Comparison of ENCODE assay signal across 1 fruit fly cellular context in genomic region chr3L:2536969-2537600, dm6.
TF ChIP-seq lines count a peak whose summit lies in the region.

No protein-coding gene starts in this region.

TF ChIP-seq in whole organism, embryonic, 481 proteins besides CTCF, POLR2A, EP300 and RAD21 (continued from another document):
- peak; percentile 61 for TF ChIP-seq Bdp1 (GFP tag; optimal IDR thresholded peaks at IDR 0.05; lab: Kevin White, UChicago)
- no peak for TF ChIP-seq Hr3 (GFP tag; optimal IDR thresholded peaks at IDR 0.05; lab: Kevin White, UChicago)
- peak; percentile 44 for TF ChIP-seq CG7271 (tag; optimal IDR thresholded peaks at IDR 0.05; lab: Kevin White, UChicago)
- TF ChIP-seq Hr51 (GFP tag; optimal IDR thresholded peaks at IDR 0.05; lab: Kevin White, UChicago), result peak in 1 of 2 experiments; percentile 38
- TF ChIP-seq Hmx (GFP tag; optimal IDR thresholded peaks at IDR 0.05; lab: Kevin White, UChicago), result no peak
- TF ChIP-seq bab2 (GFP tag; optimal IDR thresholded peaks at IDR 0.05; lab: Kevin White, UChicago), result peak; percentile 72
- TF ChIP-seq zfh1 (GFP tag; IDR thresholded peaks at IDR 0.05; lab: Robert Waterston, UW), result peak; percentile 56; the same call in 2 of the 3 replicates
- peak; percentile 72 for TF ChIP-seq onecut (GFP tag; IDR thresholded peaks at IDR 0.05; lab: Robert Waterston, UW)
- no peak for TF ChIP-seq prd (optimal IDR thresholded peaks at IDR 0.05; lab: Kevin White, UChicago)
- TF ChIP-seq prd (GFP tag; IDR thresholded peaks at IDR 0.05; lab: Robert Waterston, UW), result no peak; the same call in 2 of the 3 replicates
- TF ChIP-seq unc-4 (GFP tag; IDR thresholded peaks at IDR 0.05; lab: Robert Waterston, UW; ENCODE audit: partially characterized antibody), result no peak
- peak; percentile 68; the same call in 1 of the 3 replicates for TF ChIP-seq CG11695 (GFP tag; IDR thresholded peaks at IDR 0.05; lab: Robert Waterston, UW)
- peak; percentile 61 for TF ChIP-seq HmgZ (tag; optimal IDR thresholded peaks at IDR 0.05; lab: Kevin White, UChicago)
- peak; percentile 20 for TF ChIP-seq gcm2 (GFP tag; optimal IDR thresholded peaks at IDR 0.05; lab: Kevin White, UChicago)
- TF ChIP-seq zf30C (GFP tag; optimal IDR thresholded peaks at IDR 0.05; lab: Kevin White, UChicago), result no peak
- TF ChIP-seq CG9609 (GFP tag; optimal IDR thresholded peaks at IDR 0.05; lab: Kevin White, UChicago), result peak; percentile 34
- peak; percentile 52 for TF ChIP-seq CG14441 (GFP tag; IDR thresholded peaks at IDR 0.05; lab: Robert Waterston, UW)
- TF ChIP-seq pnt (GFP tag; optimal IDR thresholded peaks at IDR 0.05; lab: Kevin White, UChicago), result peak; percentile 33
- no peak for TF ChIP-seq CG6791 (GFP tag; IDR thresholded peaks at IDR 0.05; lab: Robert Waterston, UW; ENCODE audit: partially characterized antibody)
- no peak for TF ChIP-seq ftz-f1 (GFP tag; optimal IDR thresholded peaks at IDR 0.05; lab: Kevin White, UChicago)
- peak; percentile 94 for TF ChIP-seq Vsx1 (GFP tag; optimal IDR thresholded peaks at IDR 0.05; lab: Kevin White, UChicago)
- peak; percentile 46 for TF ChIP-seq oc (tag; optimal IDR thresholded peaks at IDR 0.05; lab: Kevin White, UChicago)
- peak; percentile 80 for TF ChIP-seq Hmr (GFP tag; optimal IDR thresholded peaks at IDR 0.05; lab: Kevin White, UChicago)
- TF ChIP-seq CG7556 (GFP tag; optimal IDR thresholded peaks at IDR 0.05; lab: Kevin White, UChicago), result peak; percentile 66
- TF ChIP-seq Med (GFP tag; lab: Kevin White, UChicago), result peak; percentile 93
- no peak for TF ChIP-seq Dip2 (GFP tag; IDR thresholded peaks at IDR 0.05; lab: Robert Waterston, UW)
- no peak for TF ChIP-seq CG18011 (GFP tag; optimal IDR thresholded peaks at IDR 0.05; lab: Kevin White, UChicago)
- TF ChIP-seq ranshi (GFP tag; IDR thresholded peaks at IDR 0.05; lab: Robert Waterston, UW), result peak; percentile 38
- TF ChIP-seq CG11093 (GFP tag; IDR thresholded peaks at IDR 0.05; lab: Robert Waterston, UW), result no peak
- peak; percentile 70 for TF ChIP-seq CG17802 (tag; optimal IDR thresholded peaks at IDR 0.05; lab: Kevin White, UChicago)
- peak; percentile 50; the same call in 1 of the 2 replicates for TF ChIP-seq E2f1 (GFP tag; IDR thresholded peaks at IDR 0.05; lab: Robert Waterston, UW)
- TF ChIP-seq lab (GFP tag; optimal IDR thresholded peaks at IDR 0.05; lab: Kevin White, UChicago), result peak; percentile 91
- peak; percentile 53 for TF ChIP-seq schlank (tag; optimal IDR thresholded peaks at IDR 0.05; lab: Kevin White, UChicago)
- no peak for TF ChIP-seq mld (GFP tag; IDR thresholded peaks at IDR 0.05; lab: Robert Waterston, UW; ENCODE audit: partially characterized antibody)
- TF ChIP-seq ERR (GFP tag; optimal IDR thresholded peaks at IDR 0.05; lab: Kevin White, UChicago), result peak; percentile 12
- TF ChIP-seq Opbp (GFP tag; IDR thresholded peaks at IDR 0.05; lab: Robert Waterston, UW; ENCODE audit: partially characterized antibody), result no peak
- no peak; the same call in 1 of the 2 replicates for TF ChIP-seq GATAe (GFP tag; conservative IDR thresholded peaks at IDR 0.05; lab: Robert Waterston, UW)
- TF ChIP-seq ems (GFP tag; optimal IDR thresholded peaks at IDR 0.05; lab: Kevin White, UChicago), result no peak
- peak; percentile 72 for TF ChIP-seq CG2202 (tag; optimal IDR thresholded peaks at IDR 0.05; lab: Kevin White, UChicago)
- 0 out of 3 replicates have a peak, but pooled peaks have one; percentile 15 for TF ChIP-seq H15 (GFP tag; IDR thresholded peaks at IDR 0.05; lab: Robert Waterston, UW)
- no peak for TF ChIP-seq jing (GFP tag; optimal IDR thresholded peaks at IDR 0.05; lab: Kevin White, UChicago)
- no peak for TF ChIP-seq pzg (GFP tag; optimal IDR thresholded peaks at IDR 0.05; lab: Kevin White, UChicago)
- TF ChIP-seq chif (GFP tag; optimal IDR thresholded peaks at IDR 0.05; lab: Kevin White, UChicago), result peak in 1 of 2 experiments; percentile 53
- peak; percentile 82 for TF ChIP-seq seq (GFP tag; IDR thresholded peaks at IDR 0.05; lab: Robert Waterston, UW)
- TF ChIP-seq CG14710 (tag; optimal IDR thresholded peaks at IDR 0.05; lab: Kevin White, UChicago), result peak; percentile 56
- peak; percentile 88 for TF ChIP-seq BtbVII (GFP tag; optimal IDR thresholded peaks at IDR 0.05; lab: Kevin White, UChicago)
- peak; percentile 33 for TF ChIP-seq CG34376 (GFP tag; optimal IDR thresholded peaks at IDR 0.05; lab: Kevin White, UChicago)
- TF ChIP-seq Drgx (GFP tag; IDR thresholded peaks at IDR 0.05; lab: Robert Waterston, UW), result no peak
- TF ChIP-seq CG18619 (GFP tag; optimal IDR thresholded peaks at IDR 0.05; lab: Kevin White, UChicago), result peak; percentile 75
- TF ChIP-seq fd3F (GFP tag; optimal IDR thresholded peaks at IDR 0.05; lab: Kevin White, UChicago), result no peak
- peak; percentile 48 for TF ChIP-seq CG9797 (GFP tag; optimal IDR thresholded peaks at IDR 0.05; lab: Kevin White, UChicago)
- peak; percentile 34 for TF ChIP-seq CG10979 (tag; optimal IDR thresholded peaks at IDR 0.05; lab: Kevin White, UChicago)
- TF ChIP-seq CG43689 (GFP tag; IDR thresholded peaks at IDR 0.05; lab: Robert Waterston, UW), result peak; percentile 35; the same call in 1 of the 2 replicates
- peak; percentile 61 for TF ChIP-seq CG15269 (tag; optimal IDR thresholded peaks at IDR 0.05; lab: Kevin White, UChicago)
- no peak; the same call in 1 of the 2 replicates for TF ChIP-seq CkIIα-i1 (GFP tag; IDR thresholded peaks at IDR 0.05; lab: Robert Waterston, UW)
- TF ChIP-seq Pdp1 (GFP tag; optimal IDR thresholded peaks at IDR 0.05; lab: Kevin White, UChicago), result peak; percentile 10 to 58
- TF ChIP-seq Lhr (GFP tag; optimal IDR thresholded peaks at IDR 0.05; lab: Kevin White, UChicago), result peak; percentile 57
- TF ChIP-seq gem (tag; optimal IDR thresholded peaks at IDR 0.05; lab: Kevin White, UChicago), result peak; percentile 58
- TF ChIP-seq Awh (GFP tag; IDR thresholded peaks at IDR 0.05; lab: Robert Waterston, UW), result peak; percentile 90
- peak; percentile 93 for TF ChIP-seq ATbp (GFP tag; optimal IDR thresholded peaks at IDR 0.05; lab: Kevin White, UChicago)
- TF ChIP-seq yki (optimal IDR thresholded peaks at IDR 0.05; lab: Kevin White, UChicago), result no peak
- peak; percentile 81 for TF ChIP-seq odd (GFP tag; optimal IDR thresholded peaks at IDR 0.05; lab: Kevin White, UChicago)
- peak; percentile 94 for TF ChIP-seq CG6813 (GFP tag; optimal IDR thresholded peaks at IDR 0.05; lab: Kevin White, UChicago)
- TF ChIP-seq slou (GFP tag; optimal IDR thresholded peaks at IDR 0.05; lab: Kevin White, UChicago), result no peak
- TF ChIP-seq jumu (GFP tag; optimal IDR thresholded peaks at IDR 0.05; lab: Kevin White, UChicago), result peak; percentile 33
- TF ChIP-seq pita (GFP tag; optimal IDR thresholded peaks at IDR 0.05; lab: Kevin White, UChicago), result no peak
- TF ChIP-seq CG1233 (GFP tag; optimal IDR thresholded peaks at IDR 0.05; lab: Kevin White, UChicago), result peak; percentile 77
- TF ChIP-seq gro (GFP tag; optimal IDR thresholded peaks at IDR 0.05; lab: Kevin White, UChicago), result no peak
- TF ChIP-seq fd102C (GFP tag; optimal IDR thresholded peaks at IDR 0.05; lab: Kevin White, UChicago), result no peak
- peak; percentile 18 for TF ChIP-seq Dek (tag; optimal IDR thresholded peaks at IDR 0.05; lab: Kevin White, UChicago)
- no peak for TF ChIP-seq ato (GFP tag; IDR thresholded peaks at IDR 0.05; lab: Robert Waterston, UW; ENCODE audit: partially characterized antibody)
- TF ChIP-seq Sin3A (optimal IDR thresholded peaks at IDR 0.05; lab: Kevin White, UChicago), result no peak
- TF ChIP-seq so (GFP tag; IDR thresholded peaks at IDR 0.05; lab: Robert Waterston, UW), result peak; percentile 73; the same call in 2 of the 3 replicates
- TF ChIP-seq tio (GFP tag; optimal IDR thresholded peaks at IDR 0.05; lab: Kevin White, UChicago), result peak; percentile 41
- peak; percentile 27 for TF ChIP-seq Max (GFP tag; optimal IDR thresholded peaks at IDR 0.05; lab: Kevin White, UChicago)
- no peak for TF ChIP-seq CG9932 (GFP tag; IDR thresholded peaks at IDR 0.05; lab: Robert Waterston, UW)
- 0 out of 2 replicates have a peak, but pooled peaks have one; percentile 44 for TF ChIP-seq CG32767 (GFP tag; IDR thresholded peaks at IDR 0.05; lab: Robert Waterston, UW)
- TF ChIP-seq cad (GFP tag; optimal IDR thresholded peaks at IDR 0.05; lab: Kevin White, UChicago), result no peak
- peak; percentile 47 for TF ChIP-seq CG3065 (GFP tag; optimal IDR thresholded peaks at IDR 0.05; lab: Kevin White, UChicago)
- no peak for TF ChIP-seq usp (GFP tag; optimal IDR thresholded peaks at IDR 0.05; lab: Kevin White, UChicago)
- TF ChIP-seq Hr39 (optimal IDR thresholded peaks at IDR 0.05; lab: Kevin White, UChicago), result no peak
- TF ChIP-seq chinmo (GFP tag; IDR thresholded peaks at IDR 0.05; lab: Robert Waterston, UW; ENCODE audit: partially characterized antibody), result 0 out of 4 replicates have a peak, but pooled peaks have one; percentile 44
- TF ChIP-seq CG2678 (tag; optimal IDR thresholded peaks at IDR 0.05; lab: Kevin White, UChicago), result peak; percentile 74
- TF ChIP-seq Hey (tag; optimal IDR thresholded peaks at IDR 0.05; lab: Kevin White, UChicago), result peak; percentile 57
